Fruit fly (Drosophila melanogaster): ENCODE results near the gene Oseg5.
A peak's percentile ranks its signal among the peaks of the same experiment; 100 is the strongest.

Gene Oseg5

dm6 chr2L:20799991-20800897 lies 35.4 kb downstream of the Oseg5 start (continued):
- TF ChIP-seq CG17568 (GFP tag; optimal IDR thresholded peaks at IDR 0.05) = peak; percentile 46
- TF ChIP-seq scrt (GFP tag; optimal IDR thresholded peaks at IDR 0.05) = peak; percentile 76
- TF ChIP-seq HLHmδ (GFP tag; optimal IDR thresholded peaks at IDR 0.05) = no peak
- peak; percentile 60; the same call in 1 of the 2 replicates for TF ChIP-seq MBD-R2 (GFP tag; IDR thresholded peaks at IDR 0.05)
- TF ChIP-seq mirr (GFP tag; optimal IDR thresholded peaks at IDR 0.05) = peak; percentile 35
- peak; percentile 74 for TF ChIP-seq CG16863 (GFP tag; optimal IDR thresholded peaks at IDR 0.05)
- TF ChIP-seq zfh2 (GFP tag; optimal IDR thresholded peaks at IDR 0.05) = peak; percentile 84
- peak; percentile 73 for TF ChIP-seq ara (GFP tag; IDR thresholded peaks at IDR 0.05)
- TF ChIP-seq CG18764 (GFP tag; optimal IDR thresholded peaks at IDR 0.05) = peak; percentile 35
- TF ChIP-seq ham (GFP tag; IDR thresholded peaks at IDR 0.05) = no peak
- TF ChIP-seq D (optimal IDR thresholded peaks at IDR 0.05) = no peak
- peak; percentile 36 for TF ChIP-seq D (GFP tag; optimal IDR thresholded peaks at IDR 0.05)
- peak; percentile 73 for TF ChIP-seq sisA (GFP tag; IDR thresholded peaks at IDR 0.05)
- TF ChIP-seq CG31365 (tag; optimal IDR thresholded peaks at IDR 0.05) = peak; percentile 58
- TF ChIP-seq Bdp1 (GFP tag; optimal IDR thresholded peaks at IDR 0.05) = peak; percentile 66
- peak; percentile 65 for TF ChIP-seq E2f1 (GFP tag; IDR thresholded peaks at IDR 0.05)
- TF ChIP-seq CG16813 (GFP tag; IDR thresholded peaks at IDR 0.05; ENCODE audit: partially characterized antibody) = no peak
- no peak for TF ChIP-seq CG3065 (GFP tag; optimal IDR thresholded peaks at IDR 0.05)
- TF ChIP-seq CG3163 (GFP tag; optimal IDR thresholded peaks at IDR 0.05) = peak; percentile 34
- TF ChIP-seq gce (GFP tag; IDR thresholded peaks at IDR 0.05) = peak; percentile 71; the same call in 1 of the 3 replicates
- TF ChIP-seq CG10366 (GFP tag; IDR thresholded peaks at IDR 0.05) = peak; percentile 62
- no peak for TF ChIP-seq unc-4 (GFP tag; IDR thresholded peaks at IDR 0.05; ENCODE audit: partially characterized antibody)
- no peak for TF ChIP-seq CTCF (GFP tag; optimal IDR thresholded peaks at IDR 0.05)
- peak; percentile 22 for TF ChIP-seq tup (GFP tag; optimal IDR thresholded peaks at IDR 0.05)
- TF ChIP-seq CG2129 (GFP tag; IDR thresholded peaks at IDR 0.05; ENCODE audit: partially characterized antibody) = no peak
- TF ChIP-seq hb (GFP tag; IDR thresholded peaks at IDR 0.05; ENCODE audit: partially characterized antibody) = no peak
- peak; percentile 75 for TF ChIP-seq dmrt99B (tag; optimal IDR thresholded peaks at IDR 0.05)
- TF ChIP-seq kni (GFP tag; optimal IDR thresholded peaks at IDR 0.05) = peak; percentile 91
- no peak for TF ChIP-seq CG42726 (GFP tag; IDR thresholded peaks at IDR 0.05; ENCODE audit: partially characterized antibody)
- TF ChIP-seq CG2202 (tag; optimal IDR thresholded peaks at IDR 0.05) = peak; percentile 30
- TF ChIP-seq CG43689 (GFP tag; IDR thresholded peaks at IDR 0.05) = peak; percentile 53; the same call in 1 of the 2 replicates
- peak; percentile 78 for TF ChIP-seq CG15269 (tag; optimal IDR thresholded peaks at IDR 0.05)
- peak; percentile 61 for TF ChIP-seq NK7.1 (GFP tag; optimal IDR thresholded peaks at IDR 0.05)
- TF ChIP-seq Dad (GFP tag; optimal IDR thresholded peaks at IDR 0.05) = peak; percentile 67
- peak; percentile 82 for TF ChIP-seq Fer3 (tag; optimal IDR thresholded peaks at IDR 0.05)
- TF ChIP-seq CG14965 (GFP tag; optimal IDR thresholded peaks at IDR 0.05; ENCODE audit: borderline replicate concordance) = peak; percentile 48
- TF ChIP-seq Optix (GFP tag; IDR thresholded peaks at IDR 0.05) = peak; percentile 68
- peak; percentile 7 for TF ChIP-seq CG6254 (GFP tag; optimal IDR thresholded peaks at IDR 0.05)
- TF ChIP-seq chif (GFP tag; optimal IDR thresholded peaks at IDR 0.05) = peak; percentile 65 to 77
- TF ChIP-seq CG16815 (GFP tag; optimal IDR thresholded peaks at IDR 0.05) = peak; percentile 79
- TF ChIP-seq CG1602 (GFP tag; optimal IDR thresholded peaks at IDR 0.05) = peak; percentile 61
- TF ChIP-seq CG31388 (GFP tag; optimal IDR thresholded peaks at IDR 0.05) = no peak
- TF ChIP-seq HHEX (GFP tag; optimal IDR thresholded peaks at IDR 0.05) = peak; percentile 78
- TF ChIP-seq Tbp (GFP tag; optimal IDR thresholded peaks at IDR 0.05) = no peak
- peak; percentile 60 for TF ChIP-seq CG10267 (tag; optimal IDR thresholded peaks at IDR 0.05)
- TF ChIP-seq CG10654 (GFP tag; optimal IDR thresholded peaks at IDR 0.05) = peak; percentile 39
- TF ChIP-seq gro (GFP tag; optimal IDR thresholded peaks at IDR 0.05) = peak; percentile 88
- TF ChIP-seq D19A (tag; optimal IDR thresholded peaks at IDR 0.05) = peak; percentile 32
- TF ChIP-seq odd (GFP tag; optimal IDR thresholded peaks at IDR 0.05) = peak; percentile 40

All from whole organism, embryonic.